Worm (Caenorhabditis elegans) whole organism, L2 larva: ENCODE results near the gene F32G8.2.

Experiments
- ama-1 ChIP-seq: fragments of 150-350 bp; optimal IDR thresholded peaks from 2 replicates; lab custom pipeline; 2018; ENCODE audit warnings: inconsistent platforms
- egl-27 ChIP-seq: sonication (generic microtip); optimal IDR thresholded peaks from 3 replicates; lab custom pipeline; 2017; ENCODE audit warnings: missing biosample characterization, missing genetic modification reagents, missing genetic modification characterization
- lin-11 ChIP-seq: fragments of 150-350 bp; sonication (generic microtip); optimal IDR thresholded peaks from 2 replicates; lab custom pipeline; 2014; ENCODE audit warnings: missing biosample characterization, missing genetic modification characterization, inconsistent platforms, mixed read lengths
- lin-39 ChIP-seq: fragments of 150-350 bp; optimal IDR thresholded peaks from 2 replicates; lab custom pipeline; 2014; ENCODE audit warnings: missing biosample characterization, missing genetic modification reagents, missing genetic modification characterization
- lsy-2 ChIP-seq, 2 experiments: fragments of 150-350 bp in 1 of 2; sonication (generic microtip) in 1 of 2; optimal IDR thresholded peaks; 2 replicates each; lab custom pipeline; 2014 to 2017; ENCODE audit warnings: missing biosample characterization in 2 of 2, missing genetic modification characterization in 2 of 2
- mab-5 ChIP-seq: fragments of 150-350 bp; optimal IDR thresholded peaks from 2 replicates; lab custom pipeline; 2014; ENCODE audit warnings: missing biosample characterization, missing genetic modification characterization
- nhr-77 ChIP-seq: fragments of 150-350 bp; optimal IDR thresholded peaks from 2 replicates; lab custom pipeline; 2014; ENCODE audit warnings: missing biosample characterization, missing genetic modification characterization
- skn-1 ChIP-seq: sonication (generic microtip); optimal IDR thresholded peaks from 2 replicates; lab custom pipeline; 2017; ENCODE audit warnings: missing biosample characterization, missing genetic modification characterization
- unc-55 ChIP-seq: fragments of 150-350 bp; sonication (generic microtip); optimal IDR thresholded peaks from 3 replicates; lab custom pipeline; 2014; ENCODE audit warnings: missing biosample characterization, missing genetic modification reagents, missing genetic modification characterization
- zag-1 ChIP-seq: fragments of 150-350 bp; optimal IDR thresholded peaks from 2 replicates; lab custom pipeline; 2014; ENCODE audit warnings: missing biosample characterization, missing genetic modification characterization
- ztf-1 ChIP-seq: fragments of 200-800 bp; sonication (Bioruptor generic); conservative IDR thresholded peaks from 2 replicates; pipeline ENCODE4 v1.3.6; 2022; ENCODE audit warnings: missing genetic modification characterization, missing compliant biosample characterization

DNA sequence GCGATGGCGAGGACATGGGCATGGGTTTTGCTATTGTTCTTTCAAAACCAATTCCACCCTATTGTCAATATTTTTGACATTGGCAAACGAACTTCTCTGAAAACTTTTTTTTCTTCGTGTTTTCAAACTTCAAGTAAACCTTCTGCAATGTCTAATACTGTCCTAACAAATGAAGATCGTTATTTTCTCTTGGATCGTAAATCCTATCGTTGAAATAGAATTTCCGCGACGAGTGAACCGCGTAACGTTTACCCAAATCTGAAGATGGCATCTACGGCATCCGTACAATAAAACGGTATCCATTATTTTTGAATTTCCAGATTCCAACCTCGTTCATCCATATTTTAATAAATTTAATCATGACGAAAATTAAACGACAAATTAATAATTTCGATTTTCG is 44.3 kb upstream of the F32G8.2 start, which contains the start of gene C35A5.5:
- TF ChIP-seq nhr-77 (tag; lab: Kevin White, UChicago) = no peak
- no peak for TF ChIP-seq zag-1 (tag; lab: Kevin White, UChicago)
- TF ChIP-seq ztf-1 (GFP tag; lab: Robert Waterston, UW) = no peak
- no peak for TF ChIP-seq ama-1
- no peak for TF ChIP-seq lin-11 (tag; lab: Kevin White, UChicago)
- TF ChIP-seq lin-39 (tag; lab: Kevin White, UChicago) = no peak
- TF ChIP-seq egl-27 (tag; lab: Kevin White, UChicago) = no peak
- no peak for TF ChIP-seq mab-5 (tag; lab: Kevin White, UChicago)
- TF ChIP-seq lsy-2 (tag; optimal IDR thresholded peaks at IDR 0.05; lab: Kevin White, UChicago) = no peak
- no peak for TF ChIP-seq skn-1 (tag; lab: Kevin White, UChicago)
- TF ChIP-seq unc-55 (GFP tag; lab: Kevin White, UChicago) = no peak
